Fruit fly (Drosophila melanogaster): ENCODE results near the gene CG42828.
A peak's percentile ranks its signal among the peaks of the same experiment; 100 is the strongest.

Gene CG42828

DNA sequence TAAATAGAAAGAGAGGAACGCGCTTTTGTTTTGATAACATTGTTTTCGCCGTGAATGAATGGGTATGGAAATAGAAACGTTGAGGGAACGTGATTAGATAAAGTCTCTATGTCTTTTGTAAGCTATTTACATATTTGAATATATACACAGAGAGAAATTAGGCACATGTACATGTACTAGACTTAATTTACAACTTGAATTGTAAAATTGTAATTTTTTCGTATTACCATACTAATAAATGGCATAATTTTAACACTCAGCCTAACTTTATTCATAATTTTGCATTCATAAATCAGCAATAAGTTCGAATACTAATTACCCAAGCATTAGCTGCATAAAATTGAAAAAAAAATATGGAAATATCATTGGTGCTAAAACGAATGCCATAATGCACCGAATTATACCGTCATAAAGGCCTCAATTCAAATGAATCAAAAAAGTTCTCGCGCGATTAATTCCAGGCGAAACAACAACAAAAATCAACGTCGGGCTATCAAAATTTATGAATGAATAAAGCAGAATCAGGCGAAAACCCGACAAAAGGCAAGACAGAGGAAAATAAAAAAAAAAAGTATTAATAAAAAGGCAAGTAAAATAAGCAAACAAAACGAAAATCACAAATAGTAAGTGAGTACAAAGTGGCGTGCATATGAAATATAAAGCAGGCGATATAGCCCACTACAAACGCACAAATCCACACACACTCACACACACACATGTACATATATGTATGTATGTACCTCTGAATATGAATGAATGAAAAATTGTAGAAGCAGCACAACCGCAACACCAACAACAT is 40.8 kb upstream of the CG42828 start:
- TF ChIP-seq gl (tag; optimal IDR thresholded peaks at IDR 0.05), result no peak
- no peak for TF ChIP-seq CG4496 (GFP tag; IDR thresholded peaks at IDR 0.05)
- TF ChIP-seq CG34367 (tag; optimal IDR thresholded peaks at IDR 0.05), result peak; percentile 6
- TF ChIP-seq Snoo (tag; optimal IDR thresholded peaks at IDR 0.05), result no peak
- TF ChIP-seq CG15710 (tag; optimal IDR thresholded peaks at IDR 0.05), result no peak
- peak; percentile 19 for TF ChIP-seq Pif1A (GFP tag; optimal IDR thresholded peaks at IDR 0.05)

DNA sequence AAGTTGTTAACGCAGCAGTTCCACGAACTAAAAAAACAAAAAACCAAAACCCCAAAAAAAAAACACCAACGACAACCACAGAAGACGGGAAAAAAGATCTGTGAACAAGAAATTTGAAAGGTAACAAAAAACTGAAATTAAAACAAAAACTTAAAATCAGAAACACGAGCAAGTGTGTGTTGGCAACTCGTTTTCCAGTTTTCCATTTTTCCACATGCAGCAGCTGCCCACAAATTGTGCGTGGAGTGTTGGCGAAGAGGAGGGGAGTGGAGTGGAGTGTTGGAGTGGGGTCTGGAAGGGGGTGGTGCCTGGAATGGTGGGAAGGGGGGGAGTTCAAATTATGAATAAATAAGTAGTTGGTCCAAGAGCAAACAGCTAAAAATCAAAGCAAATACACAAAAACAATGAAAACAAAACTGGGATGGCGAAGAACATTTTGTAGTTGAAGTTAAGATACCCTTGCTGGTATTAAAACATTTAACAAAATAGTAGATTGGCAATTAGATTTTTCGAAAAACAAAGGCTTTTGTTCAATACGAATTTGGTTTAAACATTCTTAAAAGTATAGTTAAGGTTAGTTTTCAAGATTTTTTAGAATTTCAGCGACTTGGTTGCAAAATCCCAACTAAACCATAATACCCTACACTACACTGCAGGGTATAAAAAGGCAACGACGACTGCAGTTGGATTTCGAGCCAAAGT is 40.0 kb upstream of the CG42828 start:
- TF ChIP-seq CG14655 (GFP tag; optimal IDR thresholded peaks at IDR 0.05), result peak; percentile 33
- TF ChIP-seq CG10348 (GFP tag; IDR thresholded peaks at IDR 0.05), result no peak
- TF ChIP-seq CG8301 (tag; optimal IDR thresholded peaks at IDR 0.05), result peak; percentile 37
- 0 out of 2 replicates have a peak, but pooled peaks have one; percentile 29 for TF ChIP-seq CG12605 (GFP tag; IDR thresholded peaks at IDR 0.05)
- no peak for TF ChIP-seq CG13204 (GFP tag; optimal IDR thresholded peaks at IDR 0.05)
- no peak for TF ChIP-seq rn (GFP tag; IDR thresholded peaks at IDR 0.05)
- TF ChIP-seq D1 (tag; optimal IDR thresholded peaks at IDR 0.05), result no peak
- TF ChIP-seq EcR (GFP tag; optimal IDR thresholded peaks at IDR 0.05), result no peak
- no peak for TF ChIP-seq gl (tag; optimal IDR thresholded peaks at IDR 0.05)
- no peak for TF ChIP-seq Pif1B (GFP tag; optimal IDR thresholded peaks at IDR 0.05)
- TF ChIP-seq CG17806 (tag; optimal IDR thresholded peaks at IDR 0.05), result peak; percentile 48
- peak; percentile 51 for TF ChIP-seq CG32121 (GFP tag; IDR thresholded peaks at IDR 0.05)
- no peak for TF ChIP-seq CG34367 (tag; optimal IDR thresholded peaks at IDR 0.05)
- TF ChIP-seq fd96Ca (GFP tag; IDR thresholded peaks at IDR 0.05), result peak; percentile 12; the same call in 1 of the 3 replicates
- no peak for TF ChIP-seq Pif1A (GFP tag; optimal IDR thresholded peaks at IDR 0.05)
- TF ChIP-seq CG9948 (tag; optimal IDR thresholded peaks at IDR 0.05), result peak; percentile 51
- TF ChIP-seq CG15710 (tag; optimal IDR thresholded peaks at IDR 0.05), result no peak
- peak; percentile 39 for TF ChIP-seq CG8159 (tag; optimal IDR thresholded peaks at IDR 0.05)

DNA sequence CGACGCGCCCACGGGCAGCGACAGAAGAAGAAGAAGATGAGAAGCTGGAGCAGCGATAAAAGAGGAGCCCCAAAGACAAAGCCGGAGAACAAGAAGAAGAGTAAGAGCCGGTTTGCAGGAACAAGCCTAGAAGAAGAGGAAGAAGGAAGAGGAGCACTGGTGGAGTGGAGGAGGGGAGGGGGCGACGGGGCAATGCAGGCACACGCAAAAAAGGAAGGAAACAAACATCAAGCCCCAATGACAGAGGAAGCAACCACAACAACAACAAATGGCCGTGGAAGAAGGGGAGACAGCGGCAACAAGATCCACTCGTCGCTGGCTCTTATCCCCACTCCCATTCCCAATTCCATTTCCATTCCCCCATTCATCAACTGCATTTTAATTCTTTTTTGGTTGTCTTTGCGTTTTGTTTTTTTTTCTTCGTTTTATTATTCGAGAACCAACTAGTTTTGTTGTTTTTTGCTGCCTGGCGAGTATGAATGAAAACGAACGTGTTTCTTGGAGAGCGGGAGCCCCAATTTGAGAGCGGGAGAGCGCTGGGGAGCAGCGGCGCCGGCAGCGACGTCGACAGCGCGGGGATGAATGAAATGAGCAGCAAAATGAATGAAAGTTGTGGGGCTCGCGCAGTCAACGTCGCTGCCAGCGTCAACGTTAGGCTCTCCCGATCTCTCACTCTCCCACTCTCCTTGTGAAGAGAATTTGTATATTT is 39.3 kb upstream of the CG42828 start:
- TF ChIP-seq CG15710 (tag; optimal IDR thresholded peaks at IDR 0.05), result peak; percentile 92
- TF ChIP-seq CG4496 (GFP tag; IDR thresholded peaks at IDR 0.05), result peak; percentile 98
- TF ChIP-seq Pif1A (GFP tag; optimal IDR thresholded peaks at IDR 0.05), result peak; percentile 96
- peak; percentile 87 for TF ChIP-seq rn (GFP tag; IDR thresholded peaks at IDR 0.05)
- peak; percentile 91 for TF ChIP-seq CG9948 (tag; optimal IDR thresholded peaks at IDR 0.05)
- peak; percentile 94 for TF ChIP-seq CG8301 (tag; optimal IDR thresholded peaks at IDR 0.05)
- TF ChIP-seq Ets98B (GFP tag; IDR thresholded peaks at IDR 0.05), result peak; percentile 95
- TF ChIP-seq CG17806 (tag; optimal IDR thresholded peaks at IDR 0.05), result peak; percentile 91
- TF ChIP-seq CG32121 (GFP tag; IDR thresholded peaks at IDR 0.05), result peak; percentile 92
- peak; percentile 98 for TF ChIP-seq CG13204 (GFP tag; optimal IDR thresholded peaks at IDR 0.05)
- TF ChIP-seq Snoo (tag; optimal IDR thresholded peaks at IDR 0.05), result peak; percentile 83
- peak; percentile 99 for TF ChIP-seq gl (tag; optimal IDR thresholded peaks at IDR 0.05)
- peak; percentile 61 for TF ChIP-seq EcR (GFP tag; optimal IDR thresholded peaks at IDR 0.05)
- TF ChIP-seq CG8159 (tag; optimal IDR thresholded peaks at IDR 0.05), result peak; percentile 92
- TF ChIP-seq CG12605 (GFP tag; IDR thresholded peaks at IDR 0.05), result peak; percentile 99
- peak; percentile 94 for TF ChIP-seq fd96Ca (GFP tag; IDR thresholded peaks at IDR 0.05)
- peak; percentile 93 for TF ChIP-seq Pif1B (GFP tag; optimal IDR thresholded peaks at IDR 0.05)
- TF ChIP-seq CG34367 (tag; optimal IDR thresholded peaks at IDR 0.05), result peak; percentile 97
- TF ChIP-seq CG14655 (GFP tag; optimal IDR thresholded peaks at IDR 0.05), result peak; percentile 92
- no peak for TF ChIP-seq CG10348 (GFP tag; IDR thresholded peaks at IDR 0.05)
- TF ChIP-seq D1 (tag; optimal IDR thresholded peaks at IDR 0.05), result peak; percentile 64

DNA sequence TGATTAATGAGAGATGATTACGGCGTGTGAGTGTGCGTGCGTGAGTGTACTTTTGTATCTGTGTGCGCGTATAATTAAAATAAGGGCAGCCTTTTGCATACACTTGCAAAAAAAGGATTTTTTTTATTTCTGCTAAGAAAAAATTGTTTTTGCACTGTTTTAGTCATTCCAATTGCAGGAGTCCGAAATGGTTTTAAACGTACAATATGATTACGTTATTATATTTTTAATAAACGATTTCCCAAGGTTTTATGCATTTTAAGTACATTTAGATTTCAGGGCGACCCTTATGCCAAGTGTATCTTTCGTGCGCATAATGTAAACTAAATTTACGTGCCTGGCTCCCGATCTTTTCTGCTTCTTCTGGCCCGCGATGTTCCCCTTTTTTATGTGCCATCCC is 38.6 kb upstream of the CG42828 start:
- TF ChIP-seq CG8159 (tag; optimal IDR thresholded peaks at IDR 0.05) (peak; percentile 76), fd96Ca (GFP tag; IDR thresholded peaks at IDR 0.05) (peak; percentile 42; the same call in 1 of the 3 replicates), CG17806 (tag; optimal IDR thresholded peaks at IDR 0.05) (peak; percentile 77), CG14655 (GFP tag; optimal IDR thresholded peaks at IDR 0.05) (peak; percentile 64), CG9948 (tag; optimal IDR thresholded peaks at IDR 0.05) (peak; percentile 67), CG4496 (GFP tag; IDR thresholded peaks at IDR 0.05) (peak; percentile 63; the same call in 2 of the 3 replicates), CG8301 (tag; optimal IDR thresholded peaks at IDR 0.05) (peak; percentile 58), D1 (tag; optimal IDR thresholded peaks at IDR 0.05) (no peak), Snoo (tag; optimal IDR thresholded peaks at IDR 0.05) (peak; percentile 55), Pif1A (GFP tag; optimal IDR thresholded peaks at IDR 0.05) (peak; percentile 55), EcR (GFP tag; optimal IDR thresholded peaks at IDR 0.05) (no peak), CG12605 (GFP tag; IDR thresholded peaks at IDR 0.05) (no peak), CG34367 (tag; optimal IDR thresholded peaks at IDR 0.05) (peak; percentile 64), Pif1B (GFP tag; optimal IDR thresholded peaks at IDR 0.05) (peak; percentile 52), Ets98B (GFP tag; IDR thresholded peaks at IDR 0.05) (peak; percentile 45; the same call in 1 of the 2 replicates), CG32121 (GFP tag; IDR thresholded peaks at IDR 0.05) (peak; percentile 59), CG10348 (GFP tag; IDR thresholded peaks at IDR 0.05) (no peak), CG13204 (GFP tag; optimal IDR thresholded peaks at IDR 0.05) (no peak), gl (tag; optimal IDR thresholded peaks at IDR 0.05) (peak; percentile 57), rn (GFP tag; IDR thresholded peaks at IDR 0.05) (no peak), CG15710 (tag; optimal IDR thresholded peaks at IDR 0.05) (peak; percentile 75)
